Fruit fly (Drosophila melanogaster): ENCODE measurements around the gene Ugt36A1.

The Ugt36A1 gene

DNA sequence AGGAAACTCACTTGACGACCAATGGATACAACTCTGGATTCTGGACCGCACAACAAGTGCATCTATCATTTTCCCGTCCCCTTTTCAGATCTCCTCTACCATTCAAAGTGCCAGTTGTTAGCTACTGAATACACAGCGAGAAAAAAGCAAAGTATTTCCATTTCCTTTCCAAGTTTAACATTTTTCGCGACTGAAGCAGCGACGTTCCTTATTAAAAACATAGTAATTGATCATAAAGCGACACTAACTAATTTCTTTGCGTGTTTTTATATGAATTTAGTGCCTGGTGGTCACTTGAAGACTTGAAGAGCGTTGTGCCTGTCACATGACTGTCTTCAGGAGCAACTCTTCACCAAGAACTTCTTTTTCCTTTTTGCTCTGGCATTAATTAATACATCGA lies 26.4 kb downstream of the Ugt36A1 start:
- no peak for TF ChIP-seq gsb-n (tag; optimal IDR thresholded peaks at IDR 0.05)
- TF ChIP-seq dan (GFP tag; IDR thresholded peaks at IDR 0.05) = no peak
- no peak for TF ChIP-seq inv (GFP tag; IDR thresholded peaks at IDR 0.05; ENCODE audit: partially characterized antibody)
- TF ChIP-seq HLH54F (GFP tag; optimal IDR thresholded peaks at IDR 0.05) = no peak
- TF ChIP-seq D (optimal IDR thresholded peaks at IDR 0.05) = no peak
- no peak for TF ChIP-seq D (GFP tag; optimal IDR thresholded peaks at IDR 0.05)
- no peak for TF ChIP-seq ewg (GFP tag; optimal IDR thresholded peaks at IDR 0.05)
- no peak for TF ChIP-seq BtbVII (GFP tag; optimal IDR thresholded peaks at IDR 0.05)
- no peak for TF ChIP-seq grn (GFP tag; optimal IDR thresholded peaks at IDR 0.05)
- no peak for TF ChIP-seq Sry-β (GFP tag; optimal IDR thresholded peaks at IDR 0.05)
- no peak for TF ChIP-seq Fer1 (GFP tag; optimal IDR thresholded peaks at IDR 0.05)

DNA sequence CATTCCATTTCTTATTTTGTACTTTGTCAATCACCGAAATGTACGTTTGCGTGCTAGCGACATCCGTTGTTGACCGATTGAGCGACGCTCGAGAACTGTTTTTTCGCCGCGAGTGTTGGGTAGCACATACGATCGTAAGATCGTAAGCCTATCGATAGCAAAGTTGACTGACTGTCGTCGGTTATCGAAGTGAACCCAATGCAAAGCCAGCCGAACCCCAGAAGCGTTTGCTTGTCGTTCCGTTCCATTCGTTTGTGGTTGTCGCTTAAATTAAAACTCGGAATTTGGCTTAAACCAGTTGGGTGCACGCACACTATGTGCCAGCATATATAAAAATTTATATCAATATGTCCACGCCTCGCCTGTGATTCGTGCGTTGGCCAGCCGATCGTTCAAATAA lies 27.1 kb downstream of the Ugt36A1 start:
- TF ChIP-seq HLH4C (GFP tag; IDR thresholded peaks at IDR 0.05; ENCODE audit: partially characterized antibody) (peak; percentile 56; the same call in 2 of the 3 replicates), bbx (GFP tag; IDR thresholded peaks at IDR 0.05; ENCODE audit: partially characterized antibody) (peak; percentile 65), sna (GFP tag; IDR thresholded peaks at IDR 0.05; ENCODE audit: partially characterized antibody) (0 out of 2 replicates have a peak, but pooled peaks have one; percentile 26), amos (GFP tag; IDR thresholded peaks at IDR 0.05; ENCODE audit: partially characterized antibody) (peak; percentile 54; the same call in 1 of the 2 replicates), Scr (GFP tag; IDR thresholded peaks at IDR 0.05; ENCODE audit: partially characterized antibody) (peak; percentile 56), inv (GFP tag; IDR thresholded peaks at IDR 0.05; ENCODE audit: partially characterized antibody) (no peak), BEAF-32 (GFP tag; optimal IDR thresholded peaks at IDR 0.05) (peak; percentile 29), CG6791 (GFP tag; IDR thresholded peaks at IDR 0.05; ENCODE audit: partially characterized antibody) (peak; percentile 64; the same call in 2 of the 3 replicates), Antp (GFP tag; optimal IDR thresholded peaks at IDR 0.05) (no peak), CG34224 (GFP tag; IDR thresholded peaks at IDR 0.05; ENCODE audit: partially characterized antibody) (peak; percentile 73), pfk (GFP tag; optimal IDR thresholded peaks at IDR 0.05) (peak; percentile 36), CG34376 (GFP tag; optimal IDR thresholded peaks at IDR 0.05) (no peak), CG7963 (GFP tag; IDR thresholded peaks at IDR 0.05; ENCODE audit: partially characterized antibody) (peak; percentile 30; the same call in 1 of the 3 replicates), CG1602 (GFP tag; optimal IDR thresholded peaks at IDR 0.05) (no peak), Dll (GFP tag; IDR thresholded peaks at IDR 0.05; ENCODE audit: partially characterized antibody) (peak; percentile 53; the same call in 3 of the 4 replicates), nerfin-2 (GFP tag; IDR thresholded peaks at IDR 0.05; ENCODE audit: partially characterized antibody) (0 out of 2 replicates have a peak, but pooled peaks have one; percentile 18), vnd (GFP tag; IDR thresholded peaks at IDR 0.05; ENCODE audit: partially characterized antibody) (0 out of 3 replicates have a peak, but pooled peaks have one; percentile 11), Rfx (GFP tag; IDR thresholded peaks at IDR 0.05) (peak; percentile 11; the same call in 1 of the 2 replicates), run (tag; optimal IDR thresholded peaks at IDR 0.05) (no peak), pzg (GFP tag; optimal IDR thresholded peaks at IDR 0.05) (peak; percentile 1), Dref (GFP tag; IDR thresholded peaks at IDR 0.05) (peak; percentile 62), Bgb (GFP tag; IDR thresholded peaks at IDR 0.05; ENCODE audit: partially characterized antibody) (peak; percentile 66), sd (tag; optimal IDR thresholded peaks at IDR 0.05) (peak; percentile 54), sima (GFP tag; optimal IDR thresholded peaks at IDR 0.05) (no peak), stwl (tag; optimal IDR thresholded peaks at IDR 0.05) (peak; percentile 47), CG13287 (GFP tag; IDR thresholded peaks at IDR 0.05; ENCODE audit: partially characterized antibody) (peak; percentile 80), Opbp (GFP tag; IDR thresholded peaks at IDR 0.05; ENCODE audit: partially characterized antibody) (0 out of 3 replicates have a peak, but pooled peaks have one; percentile 45), chinmo (GFP tag; IDR thresholded peaks at IDR 0.05; ENCODE audit: partially characterized antibody) (peak; percentile 76; the same call in 2 of the 4 replicates), CG42726 (GFP tag; IDR thresholded peaks at IDR 0.05; ENCODE audit: partially characterized antibody) (no peak), Doc3 (GFP tag; IDR thresholded peaks at IDR 0.05; ENCODE audit: partially characterized antibody) (peak; percentile 50; the same call in 1 of the 3 replicates), Med (GFP tag) (peak; percentile 78), CG8290 (GFP tag; optimal IDR thresholded peaks at IDR 0.05) (no peak), CG8290 (tag; optimal IDR thresholded peaks at IDR 0.05) (peak in 1 of 2 experiments; percentile 20), unc-4 (GFP tag; IDR thresholded peaks at IDR 0.05; ENCODE audit: partially characterized antibody) (peak; percentile 60), hbn (GFP tag; IDR thresholded peaks at IDR 0.05; ENCODE audit: partially characterized antibody) (peak; percentile 52), eyg (GFP tag; optimal IDR thresholded peaks at IDR 0.05) (no peak)
